Worm (Caenorhabditis elegans) whole organism, mixed stage, embryonic: Measurements from ENCODE around the gene drh-1.

Experiments
- M03D4.4 ChIP-seq: sonication (generic microtip); optimal IDR thresholded peaks from 2 replicates; lab custom pipeline; 2017; ENCODE audit warnings: mild to moderate bottlenecking, missing genetic modification characterization, missing compliant biosample characterization
- bed-3 ChIP-seq: fragments of 200-800 bp; sonication (Bioruptor generic); optimal IDR thresholded peaks from 3 replicates; lab custom pipeline; 2018; ENCODE audit warnings: mild to moderate bottlenecking, missing genetic modification characterization, moderate library complexity, missing compliant biosample characterization
- blmp-1 ChIP-seq: fragments of 150-350 bp; optimal IDR thresholded peaks from 2 replicates; lab custom pipeline; 2014; ENCODE audit warnings: missing biosample characterization, missing genetic modification characterization
- flh-1 ChIP-seq: fragments of 200-800 bp; sonication (Bioruptor generic); optimal IDR thresholded peaks from 2 replicates; lab custom pipeline; 2018; ENCODE audit warnings: mild to moderate bottlenecking, missing genetic modification characterization, moderate library complexity, missing compliant biosample characterization
- lsy-2 ChIP-seq: fragments of 150-350 bp; optimal IDR thresholded peaks from 2 replicates; lab custom pipeline; 2014; ENCODE audit warnings: missing biosample characterization, missing genetic modification characterization
- mep-1 ChIP-seq: fragments of 150-350 bp; optimal IDR thresholded peaks from 2 replicates; lab custom pipeline; 2017; ENCODE audit warnings: missing biosample characterization, missing genetic modification reagents, missing genetic modification characterization, inconsistent platforms
- nhr-12 ChIP-seq: fragments of 150-350 bp; optimal IDR thresholded peaks from 2 replicates; lab custom pipeline; 2014; ENCODE audit warnings: missing biosample characterization, missing genetic modification characterization
- nhr-237 ChIP-seq: fragments of 150-350 bp; optimal IDR thresholded peaks from 2 replicates; lab custom pipeline; 2014; ENCODE audit warnings: missing biosample characterization, missing genetic modification characterization
- snpc-4 ChIP-seq: fragments of 150-350 bp; optimal IDR thresholded peaks from 2 replicates; lab custom pipeline; 2014; ENCODE audit warnings: missing biosample characterization, missing genetic modification characterization
- tbx-8 ChIP-seq: fragments of 200-800 bp; sonication (Bioruptor generic); optimal IDR thresholded peaks from 2 replicates; lab custom pipeline; 2018; ENCODE audit warnings: mild to moderate bottlenecking, missing genetic modification characterization, moderate library complexity, missing compliant biosample characterization
- unc-62 ChIP-seq: fragments of 150-350 bp; optimal IDR thresholded peaks from 2 replicates; lab custom pipeline; 2014; ENCODE audit warnings: missing biosample characterization, missing genetic modification reagents, missing genetic modification characterization
- ztf-11 ChIP-seq: fragments of 150-350 bp; optimal IDR thresholded peaks from 2 replicates; lab custom pipeline; 2014; ENCODE audit warnings: missing biosample characterization, missing genetic modification characterization

DNA sequence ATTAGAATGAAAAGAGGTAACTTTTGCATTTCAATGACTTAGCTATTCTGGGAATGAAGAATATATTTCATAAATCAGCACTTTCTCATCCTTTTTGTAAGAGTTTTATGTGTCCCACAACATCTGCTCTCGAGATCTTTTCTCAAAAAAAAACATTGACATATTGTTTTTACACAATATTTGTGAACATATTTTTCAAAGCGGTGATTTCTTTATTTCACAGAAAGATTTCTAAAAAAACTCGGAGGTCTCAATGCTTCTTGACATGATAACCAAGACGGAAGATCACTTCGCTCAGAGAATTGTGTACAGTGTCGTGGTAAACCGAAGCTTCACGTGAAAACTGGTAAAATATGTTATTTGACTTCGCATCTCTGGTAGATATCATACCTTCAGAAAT is 17.2 kb downstream of the drh-1 start, which contains the start of gene F38A5.22:
- no peak for TF ChIP-seq ztf-11 (tag; lab: Kevin White, UChicago)
- TF ChIP-seq mep-1 (tag; lab: Kevin White, UChicago), result no peak
- no peak for TF ChIP-seq nhr-12 (tag; lab: Kevin White, UChicago)
- no peak for TF ChIP-seq nhr-237 (tag; lab: Kevin White, UChicago)
- TF ChIP-seq lsy-2 (tag; lab: Kevin White, UChicago), result no peak
- TF ChIP-seq M03D4.4 (tag; lab: Kevin White, UChicago), result no peak
- no peak for TF ChIP-seq snpc-4 (tag; lab: Kevin White, UChicago)
- no peak for TF ChIP-seq unc-62 (GFP tag; lab: Kevin White, UChicago)
- TF ChIP-seq tbx-8 (GFP tag; lab: Kevin White, UChicago), result no peak
- TF ChIP-seq flh-1 (GFP tag; lab: Kevin White, UChicago), result no peak
- TF ChIP-seq blmp-1 (tag; lab: Kevin White, UChicago), result no peak
- no peak for TF ChIP-seq bed-3
